Fruit fly (Drosophila melanogaster) whole organism, pupa: ENCODE data around the gene CG31220.
A peak's percentile ranks its signal among the peaks of the same experiment; 100 is the strongest.

Experiments used
- CG10348 ChIP-seq: fragments of 200-800 bp; sonication (Bioruptor generic); IDR thresholded peaks from 2 replicates; pipeline ENCODE4 v1.3.6; 2022; ENCODE audit warnings: missing biosample characterization, missing genetic modification characterization
- CG12605 ChIP-seq: fragments of 200-800 bp; sonication (Bioruptor generic); IDR thresholded peaks from 2 replicates; pipeline ENCODE4 v1.3.6; 2022; ENCODE audit warnings: missing biosample characterization, missing genetic modification characterization
- CG13204 ChIP-seq: fragments of 200-800 bp; sonication (Bioruptor generic); optimal IDR thresholded peaks from 2 replicates; lab custom pipeline; 2018; ENCODE audit warnings: missing biosample characterization, mild to moderate bottlenecking, missing genetic modification characterization, moderate library complexity
- CG14655 ChIP-seq: fragments of 200-800 bp; sonication (Bioruptor generic); optimal IDR thresholded peaks from 3 replicates; lab custom pipeline; 2017; ENCODE audit warnings: mild to moderate bottlenecking, missing biosample characterization, missing genetic modification reagents, missing genetic modification characterization
- CG15710 ChIP-seq: fragments of 200-800 bp; sonication (Bioruptor generic); optimal IDR thresholded peaks from 2 replicates; lab custom pipeline; 2018; ENCODE audit warnings: missing biosample characterization, mild to moderate bottlenecking, missing genetic modification characterization, moderate library complexity
- CG17806 ChIP-seq: fragments of 200-800 bp; sonication (Bioruptor generic); optimal IDR thresholded peaks from 2 replicates; lab custom pipeline; 2018; ENCODE audit warnings: missing biosample characterization, mild to moderate bottlenecking, missing genetic modification characterization, moderate library complexity
- CG32121 ChIP-seq: fragments of 200-800 bp; sonication (Bioruptor generic); IDR thresholded peaks from 2 replicates; pipeline ENCODE4 v1.3.6; 2022; ENCODE audit warnings: missing biosample characterization, missing genetic modification characterization
- CG34367 ChIP-seq: fragments of 200-800 bp; sonication (Bioruptor generic); optimal IDR thresholded peaks from 2 replicates; lab custom pipeline; 2018; ENCODE audit warnings: missing biosample characterization, mild to moderate bottlenecking, missing genetic modification characterization
- CG4496 ChIP-seq: fragments of 200-800 bp; sonication (Bioruptor generic); IDR thresholded peaks from 3 replicates; pipeline ENCODE4 v1.3.6; 2022; ENCODE audit warnings: missing biosample characterization, missing genetic modification characterization
- CG8159 ChIP-seq: fragments of 200-800 bp; sonication (Bioruptor generic); optimal IDR thresholded peaks from 3 replicates; lab custom pipeline; 2018; ENCODE audit warnings: missing biosample characterization, mild to moderate bottlenecking, missing genetic modification characterization, moderate library complexity
- CG8301 ChIP-seq: fragments of 200-800 bp; sonication (Bioruptor generic); optimal IDR thresholded peaks from 2 replicates; lab custom pipeline; 2018; ENCODE audit warnings: missing biosample characterization, mild to moderate bottlenecking, missing genetic modification characterization
- CG9948 ChIP-seq: fragments of 200-800 bp; sonication (Bioruptor generic); optimal IDR thresholded peaks from 2 replicates; lab custom pipeline; 2018; ENCODE audit warnings: missing biosample characterization, mild to moderate bottlenecking, missing genetic modification characterization, moderate library complexity
- D1 ChIP-seq: fragments of 200-800 bp; sonication (Bioruptor generic); optimal IDR thresholded peaks from 2 replicates; lab custom pipeline; 2018; ENCODE audit warnings: missing biosample characterization, mild to moderate bottlenecking, missing genetic modification characterization, moderate library complexity
- EcR ChIP-seq: fragments of 200-800 bp; sonication (Bioruptor generic); optimal IDR thresholded peaks from 3 replicates; lab custom pipeline; 2019; ENCODE audit warnings: missing biosample characterization, missing genetic modification characterization, mild to moderate bottlenecking, moderate library complexity, missing genetic modification reagents
- Ets98B ChIP-seq: fragments of 200-800 bp; sonication (Bioruptor generic); IDR thresholded peaks from 2 replicates; pipeline ENCODE4 v1.3.6; 2022; ENCODE audit warnings: missing biosample characterization, missing genetic modification characterization
- Pif1A ChIP-seq: fragments of 200-800 bp; sonication (Bioruptor generic); optimal IDR thresholded peaks from 3 replicates; lab custom pipeline; 2016; ENCODE audit warnings: missing biosample characterization, missing genetic modification characterization
- Pif1B ChIP-seq: fragments of 200-800 bp; sonication (Bioruptor generic); optimal IDR thresholded peaks from 3 replicates; lab custom pipeline; 2016; ENCODE audit warnings: missing biosample characterization, missing genetic modification characterization
- Snoo ChIP-seq: fragments of 200-800 bp; sonication (Bioruptor generic); optimal IDR thresholded peaks from 3 replicates; lab custom pipeline; 2017; ENCODE audit warnings: missing biosample characterization, mild to moderate bottlenecking, missing genetic modification characterization, inconsistent platforms
- fd96Ca ChIP-seq: fragments of 200-800 bp; sonication (Bioruptor generic); IDR thresholded peaks from 3 replicates; pipeline ENCODE4 v1.3.6; 2022; ENCODE audit warnings: missing biosample characterization, missing genetic modification characterization
- gl ChIP-seq: fragments of 200-800 bp; sonication (Bioruptor generic); optimal IDR thresholded peaks from 2 replicates; lab custom pipeline; 2018; ENCODE audit warnings: missing biosample characterization, mild to moderate bottlenecking, missing genetic modification characterization
- rn ChIP-seq: fragments of 200-800 bp; sonication (Bioruptor generic); IDR thresholded peaks from 2 replicates; pipeline ENCODE4 v1.3.6; 2022; ENCODE audit warnings: missing biosample characterization, missing genetic modification characterization

Gene CG31220

DNA sequence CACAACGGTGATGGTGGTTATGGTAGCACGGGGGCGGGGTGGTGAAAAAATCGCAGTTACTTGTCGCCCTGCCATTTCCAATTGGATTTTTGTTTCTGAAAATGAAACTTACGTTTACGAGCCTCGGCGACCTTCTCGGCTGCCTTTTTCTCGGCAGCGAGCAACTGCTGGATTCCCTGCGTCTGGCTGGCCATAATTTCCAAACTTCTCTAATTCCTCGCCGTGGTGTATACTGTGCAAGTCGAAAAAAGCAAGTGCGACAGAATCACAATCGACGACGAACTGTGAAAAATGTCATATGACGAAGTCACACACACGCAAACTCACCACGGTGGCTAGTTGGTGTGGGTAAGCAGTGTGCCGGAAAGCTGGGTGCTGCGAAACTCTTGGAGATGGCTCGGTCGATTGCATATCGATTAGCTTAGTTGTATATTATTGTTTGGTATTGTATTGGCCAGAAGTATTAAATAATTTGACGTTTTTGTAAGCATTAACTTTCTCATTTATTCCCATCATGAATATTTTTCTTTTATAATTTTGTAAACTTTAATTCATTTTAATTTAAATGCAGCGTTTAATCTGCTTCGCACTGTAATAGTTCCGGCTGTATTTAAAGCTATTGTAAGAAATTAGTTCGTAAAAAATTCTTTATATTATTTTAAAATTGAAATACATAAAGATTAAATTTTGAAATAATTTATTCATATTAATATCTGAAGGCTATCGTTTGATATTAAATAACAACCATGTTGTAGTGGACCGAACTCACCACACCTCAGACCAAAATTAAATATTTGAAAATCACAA lies 4.0 kb upstream of the CG31220 start, which contains the start of gene Vha13:
TSS of gene Vha13 (minus strand) at position 293 of the 807 bp plus-strand sequence.
- no peak for TF ChIP-seq CG9948 (tag; lab: Kevin White, UChicago)
- no peak for TF ChIP-seq CG10348 (GFP tag; lab: Robert Waterston, UW)
- peak; percentile 37 for TF ChIP-seq gl (tag; lab: Kevin White, UChicago)
- TF ChIP-seq CG8159 (tag; lab: Kevin White, UChicago) = peak; percentile 29
- TF ChIP-seq CG12605 (GFP tag; lab: Robert Waterston, UW) = no peak
- TF ChIP-seq fd96Ca (GFP tag; lab: Robert Waterston, UW) = peak; percentile 51; the same call in 2 of the 3 replicates
- no peak for TF ChIP-seq Snoo (tag; lab: Kevin White, UChicago)
- no peak for TF ChIP-seq CG15710 (tag; lab: Kevin White, UChicago)
- TF ChIP-seq Pif1B (GFP tag; lab: Kevin White, UChicago) = peak; percentile 9
- no peak for TF ChIP-seq CG17806 (tag; lab: Kevin White, UChicago)
- TF ChIP-seq D1 (tag; lab: Kevin White, UChicago) = no peak
- peak; percentile 67; the same call in 2 of the 3 replicates for TF ChIP-seq CG4496 (GFP tag; lab: Robert Waterston, UW)
- TF ChIP-seq CG14655 (GFP tag; lab: Kevin White, UChicago) = no peak
- no peak for TF ChIP-seq CG13204 (GFP tag; lab: Kevin White, UChicago)
- peak; percentile 41; the same call in 1 of the 2 replicates for TF ChIP-seq CG32121 (GFP tag; lab: Robert Waterston, UW)
- peak; percentile 28; the same call in 1 of the 2 replicates for TF ChIP-seq Ets98B (GFP tag; lab: Robert Waterston, UW)
- peak; percentile 14 for TF ChIP-seq CG8301 (tag; lab: Kevin White, UChicago)
- TF ChIP-seq EcR = peak; percentile 65
- TF ChIP-seq CG34367 (tag; lab: Kevin White, UChicago) = no peak
- no peak for TF ChIP-seq rn (GFP tag; lab: Robert Waterston, UW)
- TF ChIP-seq Pif1A = no peak
- TF ChIP-seq, all 21 proteins: peak for 9

DNA sequence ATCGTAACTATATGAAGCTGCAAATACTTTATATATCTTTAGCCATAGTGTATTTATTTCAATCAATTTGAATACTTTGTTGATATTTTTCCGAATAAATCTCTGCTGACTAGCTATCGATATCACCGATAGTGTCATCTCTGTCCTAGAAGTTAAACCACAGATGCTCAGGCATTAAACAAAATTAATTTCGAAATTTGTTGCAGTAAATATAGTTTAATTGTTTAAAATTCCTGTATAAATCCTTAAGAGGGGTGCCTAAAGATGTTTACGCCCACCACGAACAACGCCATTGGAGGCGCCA lies 3.4 kb upstream of the CG31220 start, which contains the start of gene Nup58:
TSS of gene Nup58 (plus strand) at position 126 of the 304 bp plus-strand sequence.
- no peak for TF ChIP-seq rn (GFP tag; lab: Robert Waterston, UW)
- no peak for TF ChIP-seq CG13204 (GFP tag; lab: Kevin White, UChicago)
- no peak for TF ChIP-seq CG9948 (tag; lab: Kevin White, UChicago)
- no peak for TF ChIP-seq CG12605 (GFP tag; lab: Robert Waterston, UW)
- no peak for TF ChIP-seq CG14655 (GFP tag; lab: Kevin White, UChicago)
- no peak for TF ChIP-seq Pif1B (GFP tag; lab: Kevin White, UChicago)
- no peak for TF ChIP-seq CG34367 (tag; lab: Kevin White, UChicago)
- no peak for TF ChIP-seq Pif1A
- no peak for TF ChIP-seq CG17806 (tag; lab: Kevin White, UChicago)
- TF ChIP-seq CG8301 (tag; lab: Kevin White, UChicago) = no peak
- TF ChIP-seq D1 (tag; lab: Kevin White, UChicago) = no peak
- no peak for TF ChIP-seq fd96Ca (GFP tag; lab: Robert Waterston, UW)
- TF ChIP-seq Snoo (tag; lab: Kevin White, UChicago) = no peak
- TF ChIP-seq EcR = no peak
- no peak for TF ChIP-seq CG15710 (tag; lab: Kevin White, UChicago)
- TF ChIP-seq gl (tag; lab: Kevin White, UChicago) = no peak
- TF ChIP-seq Ets98B (GFP tag; lab: Robert Waterston, UW) = no peak
- TF ChIP-seq CG32121 (GFP tag; lab: Robert Waterston, UW) = no peak
- TF ChIP-seq CG4496 (GFP tag; lab: Robert Waterston, UW) = no peak

DNA sequence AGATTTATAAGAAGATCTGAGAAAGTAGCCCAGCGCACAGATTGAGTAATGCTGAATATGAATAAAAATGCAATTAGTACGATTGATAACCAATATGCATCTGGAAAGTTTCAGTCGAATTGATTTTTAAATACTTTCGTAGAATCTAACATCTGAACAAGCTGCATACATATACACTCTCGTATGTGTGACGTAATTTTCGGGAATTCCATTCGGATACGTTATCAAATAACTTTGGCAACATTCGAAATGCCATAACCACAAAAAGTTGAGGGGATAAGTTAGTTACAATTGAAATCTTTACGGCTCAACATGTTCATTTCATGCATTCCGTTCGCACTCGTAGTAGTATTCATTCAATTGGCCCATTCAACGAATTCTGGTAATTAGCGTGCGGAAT lies 2.4 kb downstream of the CG31220 start, which contains the start of gene CG31219:
TSS of gene CG31219 (plus strand) at position 301 of the 400 bp plus-strand sequence.
- no peak for TF ChIP-seq CG17806 (tag; lab: Kevin White, UChicago)
- TF ChIP-seq CG14655 (GFP tag; lab: Kevin White, UChicago) = no peak
- TF ChIP-seq D1 (tag; lab: Kevin White, UChicago) = no peak
- TF ChIP-seq Pif1B (GFP tag; lab: Kevin White, UChicago) = no peak
- TF ChIP-seq CG8301 (tag; lab: Kevin White, UChicago) = no peak
- TF ChIP-seq CG8159 (tag; lab: Kevin White, UChicago) = no peak
- TF ChIP-seq CG15710 (tag; lab: Kevin White, UChicago) = no peak
- no peak for TF ChIP-seq CG10348 (GFP tag; lab: Robert Waterston, UW)
- no peak for TF ChIP-seq gl (tag; lab: Kevin White, UChicago)
- no peak for TF ChIP-seq Ets98B (GFP tag; lab: Robert Waterston, UW)
- no peak for TF ChIP-seq CG34367 (tag; lab: Kevin White, UChicago)
- TF ChIP-seq CG13204 (GFP tag; lab: Kevin White, UChicago) = no peak
- no peak for TF ChIP-seq Pif1A

DNA sequence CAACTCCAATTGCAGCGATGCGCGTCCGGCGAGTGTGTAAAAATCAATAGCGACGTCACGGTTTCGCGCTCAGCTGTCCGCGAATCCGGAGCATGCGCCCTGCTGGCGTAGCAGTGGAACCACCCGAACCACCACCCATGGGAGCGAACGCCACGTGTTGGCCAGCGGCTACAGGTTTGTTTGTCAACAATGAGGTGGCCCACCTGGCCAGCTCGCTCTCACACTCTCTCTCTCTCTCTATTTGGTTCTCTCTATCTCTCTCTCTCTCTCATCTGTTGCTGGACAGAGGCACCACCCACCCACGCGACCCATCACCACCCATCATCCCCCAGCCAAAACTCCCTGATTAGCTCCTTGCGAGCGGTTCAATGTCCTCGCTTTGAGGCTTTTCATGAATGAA lies 8.2 kb downstream of the CG31220 start:
- TF ChIP-seq fd96Ca (GFP tag; lab: Robert Waterston, UW) (no peak), CG12605 (GFP tag; lab: Robert Waterston, UW) (peak; percentile 89), CG10348 (GFP tag; lab: Robert Waterston, UW) (no peak), CG17806 (tag; lab: Kevin White, UChicago) (no peak), CG8159 (tag; lab: Kevin White, UChicago) (no peak), D1 (tag; lab: Kevin White, UChicago) (no peak), CG8301 (tag; lab: Kevin White, UChicago) (no peak), EcR (peak; percentile 82), Snoo (tag; lab: Kevin White, UChicago) (no peak), CG14655 (GFP tag; lab: Kevin White, UChicago) (no peak), CG9948 (tag; lab: Kevin White, UChicago) (no peak), CG4496 (GFP tag; lab: Robert Waterston, UW) (no peak), CG15710 (tag; lab: Kevin White, UChicago) (no peak), CG32121 (GFP tag; lab: Robert Waterston, UW) (no peak)
